Worm (Caenorhabditis elegans) whole organism, young adult: ENCODE data around the gene fkb-3.
A peak's percentile ranks its signal among the peaks of the same experiment; 100 is the strongest.

ENCODE experiments used
- C06A6.2 ChIP-seq: fragments of 200-800 bp; sonication (Bioruptor generic); conservative IDR thresholded peaks from 2 replicates; pipeline ENCODE4 v1.3.6; 2022; ENCODE audit warnings: missing genetic modification characterization, missing compliant biosample characterization
- F22D6.2 ChIP-seq: sonication (generic microtip); optimal IDR thresholded peaks from 2 replicates; lab custom pipeline; 2016; ENCODE audit warnings: mild to moderate bottlenecking, missing genetic modification characterization, missing compliant biosample characterization
- F57A8.1 ChIP-seq: fragments of 200-800 bp; sonication (Bioruptor generic); optimal IDR thresholded peaks from 2 replicates; lab custom pipeline; 2018; ENCODE audit warnings: mild to moderate bottlenecking, missing genetic modification characterization, moderate library complexity, missing compliant biosample characterization
- K11D2.4 ChIP-seq: fragments of 200-800 bp; sonication (Bioruptor generic); IDR thresholded peaks from 2 replicates; pipeline ENCODE4 v1.3.6; 2022; ENCODE audit warnings: missing genetic modification reagents, missing genetic modification characterization, missing compliant biosample characterization
- Y53F4B.3 ChIP-seq: fragments of 200-800 bp; sonication (Bioruptor generic); IDR thresholded peaks from 2 replicates; pipeline ENCODE4 v1.3.6; 2022; ENCODE audit warnings: missing genetic modification reagents, missing genetic modification characterization, missing compliant biosample characterization
- akir-1 ChIP-seq: fragments of 200-800 bp; sonication (Bioruptor generic); optimal IDR thresholded peaks from 2 replicates; lab custom pipeline; 2018; ENCODE audit warnings: mild to moderate bottlenecking, missing genetic modification characterization, moderate library complexity, missing compliant biosample characterization
- athp-1 ChIP-seq: sonication (generic microtip); optimal IDR thresholded peaks from 2 replicates; lab custom pipeline; 2017; ENCODE audit warnings: mild to moderate bottlenecking, missing genetic modification characterization, missing compliant biosample characterization
- attf-5 ChIP-seq: fragments of 200-800 bp; sonication (Bioruptor generic); optimal IDR thresholded peaks from 2 replicates; lab custom pipeline; 2018; ENCODE audit warnings: mild to moderate bottlenecking, missing genetic modification characterization, missing compliant biosample characterization
- attf-6 ChIP-seq: fragments of 200-800 bp; sonication (Bioruptor generic); IDR thresholded peaks from 2 replicates; pipeline ENCODE4 v1.3.6; 2022; ENCODE audit warnings: missing genetic modification reagents, missing genetic modification characterization, missing compliant biosample characterization
- bed-2 ChIP-seq: fragments of 200-800 bp; sonication (Bioruptor generic); IDR thresholded peaks from 2 replicates; pipeline ENCODE4 v1.3.6; 2022; ENCODE audit warnings: missing genetic modification reagents, missing genetic modification characterization, missing compliant biosample characterization
- cebp-1 ChIP-seq, 2 experiments: fragments of 200-800 bp in 1 of 2; sonication (Bioruptor generic) in 1 of 2; sonication (generic microtip) in 1 of 2; IDR thresholded peaks in 1 of 2; optimal IDR thresholded peaks in 1 of 2; 2 replicates each; pipeline versions ENCODE4 v1.3.6 to Lab custom; 2017 to 2022; ENCODE audit warnings: missing compliant biosample characterization in 2 of 2, missing genetic modification characterization in 2 of 2, mild to moderate bottlenecking in 1 of 2, missing genetic modification reagents in 1 of 2, moderate library complexity in 1 of 2
- ceh-58 ChIP-seq: fragments of 200-800 bp; sonication (Bioruptor generic); IDR thresholded peaks from 2 replicates; pipeline ENCODE4 v1.3.6; 2022; ENCODE audit warnings: missing genetic modification characterization, missing compliant biosample characterization
- dpl-1 ChIP-seq: fragments of 150-350 bp; optimal IDR thresholded peaks from 2 replicates; lab custom pipeline; 2014; ENCODE audit warnings: missing biosample characterization, missing genetic modification reagents, missing genetic modification characterization
- efl-1 ChIP-seq: fragments of 150-350 bp; optimal IDR thresholded peaks from 2 replicates; lab custom pipeline; 2014; ENCODE audit warnings: missing biosample characterization, missing genetic modification reagents, missing genetic modification characterization
- ekl-4 ChIP-seq: fragments of 200-800 bp; sonication (Bioruptor generic); IDR thresholded peaks from 2 replicates; pipeline ENCODE4 v1.3.6; 2022; ENCODE audit warnings: missing genetic modification reagents, missing genetic modification characterization, missing compliant biosample characterization
- ets-4 ChIP-seq: fragments of 200-800 bp; sonication (Bioruptor generic); optimal IDR thresholded peaks from 2 replicates; lab custom pipeline; 2018; ENCODE audit warnings: mild to moderate bottlenecking, missing genetic modification characterization, missing compliant biosample characterization
- hrde-1 ChIP-seq: sonication (generic microtip); optimal IDR thresholded peaks from 2 replicates; lab custom pipeline; 2016; ENCODE audit warnings: missing genetic modification characterization, mild to moderate bottlenecking, missing compliant biosample characterization, moderate library complexity, missing genotype, missing genetic modification reagents, borderline replicate concordance
- hsf-1 ChIP-seq: fragments of 200-800 bp; sonication (Bioruptor generic); IDR thresholded peaks from 2 replicates; pipeline ENCODE4 v1.3.6; 2022; ENCODE audit warnings: missing genetic modification reagents, missing genetic modification characterization, missing compliant biosample characterization
- lag-1 ChIP-seq: fragments of 200-800 bp; sonication (Bioruptor generic); IDR thresholded peaks from 2 replicates; pipeline ENCODE4 v1.3.6; 2022; ENCODE audit warnings: missing genetic modification reagents, missing genetic modification characterization, missing compliant biosample characterization
- let-526 ChIP-seq: fragments of 200-800 bp; sonication (Bioruptor generic); IDR thresholded peaks from 2 replicates; pipeline ENCODE4 v1.3.6; 2022; ENCODE audit warnings: missing genetic modification reagents, missing genetic modification characterization, missing compliant biosample characterization
- let-607 ChIP-seq, 2 experiments: fragments of 200-800 bp in 1 of 2; sonication (Bioruptor generic) in 1 of 2; sonication (generic microtip) in 1 of 2; optimal IDR thresholded peaks; 2 replicates each; lab custom pipeline; 2016 to 2018; ENCODE audit warnings: mild to moderate bottlenecking in 2 of 2, missing compliant biosample characterization in 2 of 2, missing genetic modification characterization in 2 of 2, moderate library complexity in 2 of 2, missing genotype in 1 of 2
- lin-26 ChIP-seq: fragments of 200-800 bp; sonication (Bioruptor generic); IDR thresholded peaks from 2 replicates; pipeline ENCODE4 v1.3.6; 2022; ENCODE audit warnings: missing genetic modification reagents, missing genetic modification characterization, missing compliant biosample characterization
- lin-35 ChIP-seq, 3 experiments: fragments of 150-350 bp in 2 of 3; sonication (generic microtip) in 1 of 3; optimal IDR thresholded peaks; 2 replicates each; lab custom pipeline; 2014 to 2018; ENCODE audit warnings: missing biosample characterization in 3 of 3, missing genetic modification characterization in 3 of 3, missing genetic modification reagents in 3 of 3
- lin-54 ChIP-seq: fragments of 200-800 bp; sonication (Bioruptor generic); optimal IDR thresholded peaks from 2 replicates; lab custom pipeline; 2018; ENCODE audit warnings: mild to moderate bottlenecking, missing genetic modification characterization, missing compliant biosample characterization
- nhr-120 ChIP-seq: fragments of 200-800 bp; sonication (Bioruptor generic); IDR thresholded peaks from 2 replicates; pipeline ENCODE4 v1.3.6; 2022; ENCODE audit warnings: missing genetic modification characterization, missing compliant biosample characterization
- nhr-80 ChIP-seq: sonication (generic microtip); optimal IDR thresholded peaks from 2 replicates; lab custom pipeline; 2016; ENCODE audit warnings: missing genetic modification characterization, missing compliant biosample characterization
- pha-4 ChIP-seq: fragments of 150-350 bp; sonication (generic microtip); optimal IDR thresholded peaks from 2 replicates; lab custom pipeline; 2014; ENCODE audit warnings: missing biosample characterization, missing genetic modification reagents, missing genetic modification characterization
- sea-2 ChIP-seq: fragments of 200-800 bp; sonication (Bioruptor generic); IDR thresholded peaks from 2 replicates; pipeline ENCODE4 v1.3.6; 2022; ENCODE audit warnings: missing genetic modification characterization, missing compliant biosample characterization
- snpc-4 ChIP-seq, 5 experiments: fragments of 150-350 bp in 1 of 5; sonication (generic microtip) in 4 of 5; optimal IDR thresholded peaks; 2 replicates each; lab custom pipeline; 2014 to 2018; ENCODE audit warnings: missing genetic modification characterization in 5 of 5, missing biosample characterization in 3 of 5, antibody characterized with exemption in 2 of 5, mild to moderate bottlenecking in 2 of 5, missing compliant biosample characterization in 2 of 5, missing genotype in 2 of 5, moderate library complexity in 2 of 5, missing genetic modification reagents in 1 of 5
- somi-1 ChIP-seq: fragments of 200-800 bp; sonication (Bioruptor generic); optimal IDR thresholded peaks from 2 replicates; lab custom pipeline; 2018; ENCODE audit warnings: mild to moderate bottlenecking, missing genetic modification characterization, missing compliant biosample characterization
- zfh-2 ChIP-seq: fragments of 200-800 bp; sonication (Bioruptor generic); conservative IDR thresholded peaks from 2 replicates; pipeline ENCODE4 v1.3.6; 2022; ENCODE audit warnings: missing genetic modification reagents, missing genetic modification characterization, missing compliant biosample characterization
- ztf-3 ChIP-seq: fragments of 200-800 bp; sonication (Bioruptor generic); optimal IDR thresholded peaks from 2 replicates; lab custom pipeline; 2018; ENCODE audit warnings: mild to moderate bottlenecking, missing genetic modification characterization, missing compliant biosample characterization
- ztf-6 ChIP-seq: fragments of 200-800 bp; sonication (Bioruptor generic); IDR thresholded peaks from 2 replicates; pipeline ENCODE4 v1.3.6; 2022; ENCODE audit warnings: missing genetic modification reagents, missing genetic modification characterization, missing compliant biosample characterization

fkb-3 gene

DNA sequence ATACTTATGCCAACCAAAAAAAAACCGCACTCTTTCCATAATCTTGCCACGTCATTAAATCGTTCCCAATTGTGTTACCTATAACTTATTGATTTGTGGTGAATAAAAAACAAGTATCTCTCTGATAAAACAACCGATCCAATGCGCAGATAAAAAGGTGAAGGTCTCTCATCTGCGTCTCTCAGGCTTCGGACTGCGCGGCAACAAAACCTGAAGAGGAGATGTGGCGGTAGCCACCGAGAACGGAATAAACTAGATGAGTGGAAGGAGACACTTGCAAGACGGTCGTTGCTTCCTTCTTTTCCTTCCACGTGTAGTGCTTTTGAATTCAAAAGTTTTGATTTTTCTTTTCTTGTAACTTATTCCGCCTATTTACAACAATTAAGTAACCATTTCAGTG, at the start of gene fkb-3:
TSS of gene fkb-3 (plus strand) at position 277 of the 400 bp plus-strand sequence.
- TF ChIP-seq let-526 (GFP tag; lab: Robert Waterston, UW), result no peak
- no peak for TF ChIP-seq ekl-4
- no peak for TF ChIP-seq lin-54 (GFP tag; lab: Kevin White, UChicago)
- TF ChIP-seq ztf-6 (GFP tag; lab: Robert Waterston, UW), result no peak
- no peak for TF ChIP-seq Y53F4B.3 (GFP tag; lab: Robert Waterston, UW)
- TF ChIP-seq akir-1 (GFP tag; lab: Kevin White, UChicago), result no peak
- no peak for TF ChIP-seq attf-5 (GFP tag; lab: Kevin White, UChicago)
- TF ChIP-seq zfh-2 (GFP tag; lab: Robert Waterston, UW), result no peak
- TF ChIP-seq C06A6.2 (GFP tag; lab: Robert Waterston, UW), result no peak
- no peak for TF ChIP-seq ets-4 (GFP tag; lab: Kevin White, UChicago)
- no peak for TF ChIP-seq let-607 (tag; optimal IDR thresholded peaks at IDR 0.05; lab: Kevin White, UChicago)
- TF ChIP-seq sea-2 (GFP tag; lab: Robert Waterston, UW), result no peak
- TF ChIP-seq somi-1 (GFP tag; lab: Kevin White, UChicago), result no peak
- TF ChIP-seq ceh-58 (GFP tag; lab: Robert Waterston, UW), result no peak
- TF ChIP-seq lin-26 (GFP tag; lab: Robert Waterston, UW), result no peak
- no peak for TF ChIP-seq athp-1 (tag; lab: Kevin White, UChicago)
- TF ChIP-seq lag-1 (GFP tag; lab: Robert Waterston, UW), result no peak
- TF ChIP-seq pha-4 (tag; lab: Kevin White, UChicago), result no peak

- TF ChIP-seq attf-6 (GFP tag; lab: Robert Waterston, UW), result no peak
- TF ChIP-seq lin-35 (GFP tag; optimal IDR thresholded peaks at IDR 0.05; lab: Kevin White, UChicago), result no peak
- peak; percentile 3 for TF ChIP-seq efl-1 (GFP tag; lab: Kevin White, UChicago)
- TF ChIP-seq hrde-1, result no peak
Measured at ce11 chrV:7178843-7179242, 46.2 kb upstream of the fkb-3 start, which contains the start of gene cpsf-2. Gene cpsf-2 (plus strand): TSS chrV:7179172.

DNA sequence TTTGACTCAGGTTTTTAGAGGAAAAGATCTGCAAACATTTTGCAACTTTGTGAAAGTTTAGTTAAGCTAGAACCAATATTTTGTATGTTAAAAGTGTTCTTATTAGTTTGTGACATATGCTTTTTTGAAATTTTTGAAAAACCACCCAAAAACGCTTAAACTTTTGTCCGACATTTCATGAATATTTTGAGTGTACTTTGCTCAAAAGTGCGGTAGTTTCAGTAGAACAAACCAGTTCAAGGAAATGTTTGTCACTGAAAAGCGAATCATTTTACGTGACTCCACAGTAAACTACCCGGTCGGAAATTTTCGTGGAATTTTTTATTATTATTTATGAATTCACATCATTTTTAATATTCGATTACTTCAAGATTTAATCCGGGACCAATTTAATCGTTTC, 40.5 kb upstream of the fkb-3 start, which contains the start of gene pitr-5:
TSS of gene pitr-5 (plus strand) at position 301 of the 400 bp plus-strand sequence.
- no peak for TF ChIP-seq F22D6.2 (tag; lab: Kevin White, UChicago)
- TF ChIP-seq hrde-1, result no peak
- no peak for TF ChIP-seq hsf-1 (GFP tag; lab: Robert Waterston, UW)
- no peak for TF ChIP-seq lin-26 (GFP tag; lab: Robert Waterston, UW)

DNA sequence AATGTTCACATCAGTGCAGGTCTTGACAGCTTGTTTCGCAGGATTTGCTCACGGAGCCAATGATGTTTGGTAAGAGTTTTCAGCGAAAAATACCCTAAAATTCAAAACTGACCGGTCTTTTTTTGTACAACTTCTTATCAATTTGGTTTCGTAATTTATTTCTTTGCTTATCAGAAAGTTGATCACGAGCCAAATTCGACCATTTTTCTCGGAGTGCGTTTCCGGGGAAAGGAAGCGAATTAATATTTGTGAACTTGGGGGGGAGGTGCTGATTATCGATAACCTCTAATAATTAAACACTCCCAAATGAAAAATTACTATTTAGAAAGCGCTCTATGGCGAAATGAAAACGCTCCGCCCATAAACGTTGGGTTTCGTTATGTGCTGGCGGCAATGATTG, 38.4 kb upstream of the fkb-3 start:
- TF ChIP-seq nhr-80, result peak; percentile 68
- TF ChIP-seq snpc-4 (GFP tag; optimal IDR thresholded peaks at IDR 0.05; lab: Kevin White, UChicago), result no peak
- no peak for TF ChIP-seq snpc-4 (tag; optimal IDR thresholded peaks at IDR 0.05; lab: Kevin White, UChicago)
- no peak for TF ChIP-seq cebp-1 (GFP tag; IDR thresholded peaks at IDR 0.05; lab: Robert Waterston, UW)
- peak; percentile 49 for TF ChIP-seq cebp-1 (tag; optimal IDR thresholded peaks at IDR 0.05; lab: Kevin White, UChicago)
- no peak for TF ChIP-seq sea-2 (GFP tag; lab: Robert Waterston, UW)
- TF ChIP-seq nhr-120 (GFP tag; lab: Robert Waterston, UW), result no peak
- TF ChIP-seq dpl-1 (GFP tag; lab: Kevin White, UChicago), result no peak
- TF ChIP-seq, all 124 proteins: peak for 2

- TF ChIP-seq F57A8.1 (GFP tag; lab: Kevin White, UChicago), result no peak
- TF ChIP-seq bed-2 (GFP tag; lab: Robert Waterston, UW), result no peak
- peak; percentile 55 for TF ChIP-seq nhr-80
- no peak for TF ChIP-seq ztf-3 (GFP tag; lab: Kevin White, UChicago)
- TF ChIP-seq K11D2.4 (GFP tag; lab: Robert Waterston, UW), result no peak
- TF ChIP-seq, all 124 proteins: peak for 1
Measured at ce11 chrV:7187295-7187694, 37.7 kb upstream of the fkb-3 start.
